Worm (Caenorhabditis elegans): ENCODE data around the gene C51E3.10.
A peak's percentile ranks its signal among the peaks of the same experiment; 100 is the strongest.

Gene C51E3.10

DNA sequence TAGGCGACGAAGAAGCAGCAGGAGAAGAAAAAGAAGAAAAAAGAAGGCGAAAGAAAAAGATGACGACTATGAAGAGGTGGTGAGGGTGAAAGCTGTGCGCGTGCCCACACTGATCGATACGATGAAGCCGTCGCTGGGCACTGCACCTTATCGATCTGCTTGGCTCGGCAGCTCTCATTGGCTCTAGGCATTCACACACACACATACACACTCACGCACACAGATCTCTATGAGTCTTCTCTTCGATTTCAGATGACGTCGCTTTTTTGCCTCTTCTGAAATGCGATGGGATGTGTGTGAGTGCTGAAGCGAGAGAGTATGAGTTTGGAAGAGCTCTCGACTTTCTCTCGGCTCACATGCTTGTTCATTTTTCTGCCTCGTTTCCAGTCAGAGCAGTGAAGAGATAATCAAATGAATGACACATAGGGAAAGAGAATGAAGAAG is 13.7 kb upstream of the C51E3.10 start (continued):
- TF ChIP-seq nhr-76 (tag; optimal IDR thresholded peaks at IDR 0.05) (no peak), ceh-8 (GFP tag; optimal IDR thresholded peaks at IDR 0.05) (peak; percentile 77), nhr-77 (tag; optimal IDR thresholded peaks at IDR 0.05) (no peak), lin-14 (GFP tag; optimal IDR thresholded peaks at IDR 0.05) (peak; percentile 97), aha-1 (tag; optimal IDR thresholded peaks at IDR 0.05) (no peak), nhr-71 (tag; optimal IDR thresholded peaks at IDR 0.05) (peak; percentile 90), ets-5 (GFP tag; IDR thresholded peaks at IDR 0.05) (no peak), unc-62 (GFP tag; optimal IDR thresholded peaks at IDR 0.05) (no peak), pqm-1 (tag; optimal IDR thresholded peaks at IDR 0.05) (no peak), unc-86 (tag; optimal IDR thresholded peaks at IDR 0.05) (peak; percentile 94), dsc-1 (tag; optimal IDR thresholded peaks at IDR 0.05) (peak; percentile 68), efl-3 (GFP tag; optimal IDR thresholded peaks at IDR 0.05) (no peak), nhr-20 (tag; optimal IDR thresholded peaks at IDR 0.05) (peak; percentile 20), ceh-82 (tag; optimal IDR thresholded peaks at IDR 0.05) (peak; percentile 44 to 81 (median 54)), egl-13 (tag; optimal IDR thresholded peaks at IDR 0.05) (peak; percentile 91), nhr-19 (GFP tag; conservative IDR thresholded peaks at IDR 0.05) (peak; percentile 46), lin-13 (GFP tag; optimal IDR thresholded peaks at IDR 0.05) (peak; percentile 71), snu-23 (GFP tag; optimal IDR thresholded peaks at IDR 0.05) (peak; percentile 71), egl-27 (tag; optimal IDR thresholded peaks at IDR 0.05) (peak in 1 of 2 experiments; percentile 27), zag-1 (tag; optimal IDR thresholded peaks at IDR 0.05) (peak; percentile 75), mef-2 (tag; optimal IDR thresholded peaks at IDR 0.05) (peak; percentile 53), C16A3.4 (tag; optimal IDR thresholded peaks at IDR 0.05) (no peak), grh-1 (GFP tag; IDR thresholded peaks at IDR 0.05) (no peak), unc-98 (GFP tag; IDR thresholded peaks at IDR 0.05) (no peak), nhr-28 (tag; optimal IDR thresholded peaks at IDR 0.05) (no peak), lin-15B (tag; optimal IDR thresholded peaks at IDR 0.05) (peak; percentile 5), pax-3 (tag; optimal IDR thresholded peaks at IDR 0.05) (peak; percentile 78), lsy-2 (tag; optimal IDR thresholded peaks at IDR 0.05) (peak; percentile 56 to 78), vab-15 (tag; optimal IDR thresholded peaks at IDR 0.05) (no peak), hlh-4 (tag; optimal IDR thresholded peaks at IDR 0.05) (no peak), ces-1 (GFP tag; optimal IDR thresholded peaks at IDR 0.05) (peak; percentile 70), dpl-1 (GFP tag; optimal IDR thresholded peaks at IDR 0.05) (no peak), sptf-1 (tag; optimal IDR thresholded peaks at IDR 0.05) (no peak), nhr-237 (tag; optimal IDR thresholded peaks at IDR 0.05) (peak; percentile 24), fkh-8 (tag; optimal IDR thresholded peaks at IDR 0.05) (peak; percentile 98), hlh-17 (GFP tag; optimal IDR thresholded peaks at IDR 0.05; ENCODE audit: borderline replicate concordance) (no peak), tbx-2 (tag; optimal IDR thresholded peaks at IDR 0.05) (peak; percentile 82)

DNA sequence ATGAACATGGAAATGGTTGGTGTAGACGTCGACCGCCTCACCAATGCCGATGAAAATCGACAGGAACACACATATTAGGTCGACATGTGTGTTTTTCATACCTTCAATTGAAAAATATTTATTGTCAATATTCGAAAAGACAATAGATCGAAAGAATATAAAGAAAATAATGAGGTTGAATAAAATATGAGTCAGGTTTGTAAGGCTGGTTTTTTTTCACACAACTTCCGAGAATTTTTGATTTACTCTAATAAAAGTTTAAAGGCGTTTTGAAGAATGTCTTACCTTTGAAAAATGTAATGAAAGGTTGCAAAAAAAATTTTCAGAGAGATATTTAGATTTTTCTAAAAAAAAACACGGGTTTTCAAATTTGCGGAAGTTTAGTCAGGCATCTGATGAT is 12.7 kb upstream of the C51E3.10 start, which contains the start of gene egl-3:
Gene egl-3 (minus strand): TSS at position 101 of the 400 bp plus-strand sequence.
- TF ChIP-seq nhr-11 (tag; optimal IDR thresholded peaks at IDR 0.05) (no peak), elt-3 (tag; optimal IDR thresholded peaks at IDR 0.05) (no peak), egl-13 (tag; optimal IDR thresholded peaks at IDR 0.05) (no peak), efl-1 (optimal IDR thresholded peaks at IDR 0.05) (no peak), efl-1 (GFP tag; optimal IDR thresholded peaks at IDR 0.05 in 1 of 2) (no peak)

- TF ChIP-seq skn-1 (tag; optimal IDR thresholded peaks at IDR 0.05) (no peak), efl-3 (GFP tag; optimal IDR thresholded peaks at IDR 0.05) (no peak), fkh-4 (tag; optimal IDR thresholded peaks at IDR 0.05; ENCODE audit: borderline replicate concordance) (no peak), hlh-4 (tag; optimal IDR thresholded peaks at IDR 0.05) (no peak), Y116A8C.19 (tag; optimal IDR thresholded peaks at IDR 0.05; ENCODE audit: borderline replicate concordance) (no peak), irx-1 (tag; optimal IDR thresholded peaks at IDR 0.05) (no peak), nhr-47 (tag; optimal IDR thresholded peaks at IDR 0.05) (peak; percentile 41), nhr-11 (tag; optimal IDR thresholded peaks at IDR 0.05) (no peak), hlh-17 (GFP tag; optimal IDR thresholded peaks at IDR 0.05; ENCODE audit: borderline replicate concordance) (no peak), unc-86 (tag; optimal IDR thresholded peaks at IDR 0.05) (no peak), elt-2 (tag; optimal IDR thresholded peaks at IDR 0.05) (no peak), nhr-84 (tag; optimal IDR thresholded peaks at IDR 0.05) (no peak), nhr-71 (tag; optimal IDR thresholded peaks at IDR 0.05) (peak; percentile 13), lin-35 (GFP tag; optimal IDR thresholded peaks at IDR 0.05) (no peak), grh-1 (GFP tag; IDR thresholded peaks at IDR 0.05) (no peak), pqm-1 (tag; optimal IDR thresholded peaks at IDR 0.05) (no peak), ceh-90 (tag; optimal IDR thresholded peaks at IDR 0.05) (no peak), C34B4.2 (tag; optimal IDR thresholded peaks at IDR 0.05) (no peak)
Observed at ce11 chrV:10168870-10169269, 7.9 kb upstream of the C51E3.10 start.
